Fruit fly (Drosophila melanogaster) whole organism, embryonic: ENCODE results near the gene dysf.
A peak's percentile ranks its signal among the peaks of the same experiment; 100 is the strongest.

Experiments
- Abd-B ChIP-seq: fragments of 200-800 bp; sonication (Bioruptor generic); optimal IDR thresholded peaks from 2 replicates; lab custom pipeline; 2018; ENCODE audit warnings: missing biosample characterization, mild to moderate bottlenecking, missing genetic modification characterization, moderate library complexity
- Atf6 ChIP-seq: fragments of 200-800 bp; sonication (Bioruptor generic); IDR thresholded peaks from 2 replicates; pipeline ENCODE4 v1.3.6; 2022; ENCODE audit warnings: missing biosample characterization, missing genetic modification characterization
- Awh ChIP-seq: fragments of 200-800 bp; sonication (Bioruptor generic); IDR thresholded peaks from 2 replicates; pipeline ENCODE4, ENCODE4 v1.3.6; 2022; ENCODE audit warnings: missing biosample characterization, missing genetic modification characterization
- Bdp1 ChIP-seq: fragments of 200-800 bp; sonication (Bioruptor generic); optimal IDR thresholded peaks from 3 replicates; lab custom pipeline; 2016; ENCODE audit warnings: missing biosample characterization, missing genetic modification characterization
- CG11695 ChIP-seq: fragments of 200-800 bp; sonication (Bioruptor generic); IDR thresholded peaks from 3 replicates; pipeline ENCODE4 v1.3.6; 2022; ENCODE audit warnings: missing biosample characterization, missing genetic modification characterization
- CG11723 ChIP-seq: fragments of 200-800 bp; sonication (Bioruptor generic); optimal IDR thresholded peaks from 2 replicates; lab custom pipeline; 2017; ENCODE audit warnings: missing biosample characterization, mild to moderate bottlenecking, missing genetic modification characterization
- CG1233 ChIP-seq: fragments of 200-800 bp; sonication (Bioruptor generic); optimal IDR thresholded peaks from 4 replicates; lab custom pipeline; 2018; ENCODE audit warnings: missing biosample characterization, mild to moderate bottlenecking, missing genetic modification characterization
- CG12769 ChIP-seq: fragments of 200-800 bp; sonication (Bioruptor generic); optimal IDR thresholded peaks from 2 replicates; lab custom pipeline; 2019; ENCODE audit warnings: missing biosample characterization, mild to moderate bottlenecking, missing genetic modification characterization, moderate library complexity
- CG14014 ChIP-seq: fragments of 200-800 bp; sonication (Bioruptor generic); IDR thresholded peaks from 2 replicates; pipeline ENCODE4 v1.3.6; 2022; ENCODE audit warnings: missing biosample characterization, missing genetic modification characterization
- CG14710 ChIP-seq: fragments of 200-800 bp; sonication (Bioruptor generic); optimal IDR thresholded peaks from 3 replicates; lab custom pipeline; 2019; ENCODE audit warnings: missing biosample characterization, mild to moderate bottlenecking, missing genetic modification characterization, moderate library complexity
- CG1647 ChIP-seq: fragments of 200-800 bp; sonication (Bioruptor generic); optimal IDR thresholded peaks from 3 replicates; lab custom pipeline; 2016; ENCODE audit warnings: missing biosample characterization, missing genetic modification characterization
- CG16779 ChIP-seq: fragments of 200-800 bp; sonication (Bioruptor generic); IDR thresholded peaks from 2 replicates; pipeline ENCODE4 v1.3.6; 2022; ENCODE audit warnings: missing biosample characterization, missing genetic modification characterization
- CG17328 ChIP-seq: fragments of 200-800 bp; sonication (Bioruptor generic); IDR thresholded peaks from 2 replicates; pipeline ENCODE4 v1.3.6; 2022; ENCODE audit warnings: missing biosample characterization, missing genetic modification characterization
- CG17385 ChIP-seq: fragments of 200-800 bp; sonication (Bioruptor generic); optimal IDR thresholded peaks from 3 replicates; lab custom pipeline; 2018; ENCODE audit warnings: missing biosample characterization, mild to moderate bottlenecking, missing genetic modification characterization
- CG33557 ChIP-seq: fragments of 200-800 bp; sonication (Bioruptor generic); optimal IDR thresholded peaks from 2 replicates; lab custom pipeline; 2019; ENCODE audit warnings: missing biosample characterization, mild to moderate bottlenecking, missing genetic modification characterization, moderate library complexity
- CG3407 ChIP-seq: fragments of 200-800 bp; sonication (Bioruptor generic); optimal IDR thresholded peaks from 2 replicates; lab custom pipeline; 2018; ENCODE audit warnings: missing biosample characterization, mild to moderate bottlenecking, missing genetic modification characterization
- CG34224 ChIP-seq: fragments of 200-800 bp; sonication (Bioruptor generic); IDR thresholded peaks from 3 replicates; pipeline ENCODE4 v1.3.6; 2022; ENCODE audit warnings: missing biosample characterization, missing genetic modification characterization; ENCODE audit not compliant: partially characterized antibody
- CG34376 ChIP-seq: fragments of 200-800 bp; sonication (Bioruptor generic); optimal IDR thresholded peaks from 2 replicates; lab custom pipeline; 2018; ENCODE audit warnings: missing biosample characterization, mild to moderate bottlenecking, missing genetic modification characterization
- CG3995 ChIP-seq: fragments of 200-800 bp; sonication (Bioruptor generic); optimal IDR thresholded peaks from 3 replicates; lab custom pipeline; 2016; ENCODE audit warnings: missing biosample characterization, missing genetic modification characterization
- CG4617 ChIP-seq: fragments of 200-800 bp; sonication (Bioruptor generic); optimal IDR thresholded peaks from 3 replicates; lab custom pipeline; 2016; ENCODE audit warnings: missing biosample characterization, missing genetic modification characterization, borderline replicate concordance
- CG6689 ChIP-seq: fragments of 200-800 bp; sonication (Bioruptor generic); IDR thresholded peaks from 2 replicates; pipeline ENCODE4 v1.3.6; 2022; ENCODE audit warnings: missing biosample characterization, missing genetic modification characterization
- CG6765 ChIP-seq: fragments of 200-800 bp; sonication (Bioruptor generic); optimal IDR thresholded peaks from 3 replicates; lab custom pipeline; 2017; ENCODE audit warnings: missing biosample characterization, mild to moderate bottlenecking, missing genetic modification characterization
- CG6791 ChIP-seq: fragments of 200-800 bp; sonication (Bioruptor generic); IDR thresholded peaks from 3 replicates; pipeline ENCODE4 v1.3.6; 2022; ENCODE audit warnings: missing biosample characterization, missing genetic modification characterization; ENCODE audit not compliant: partially characterized antibody
- CG9817 ChIP-seq: fragments of 200-800 bp; sonication (Bioruptor generic); optimal IDR thresholded peaks from 2 replicates; lab custom pipeline; 2018; ENCODE audit warnings: missing biosample characterization, mild to moderate bottlenecking, missing genetic modification characterization, moderate library complexity
- CrebB ChIP-seq: fragments of 200-800 bp; sonication (Bioruptor generic); optimal IDR thresholded peaks from 3 replicates; lab custom pipeline; 2018; ENCODE audit warnings: missing biosample characterization, mild to moderate bottlenecking, missing genetic modification characterization
- Dll ChIP-seq: fragments of 200-800 bp; sonication (Bioruptor generic); IDR thresholded peaks from 4 replicates; pipeline ENCODE4 v1.3.6; 2022; ENCODE audit warnings: missing biosample characterization, missing genetic modification characterization; ENCODE audit not compliant: partially characterized antibody
- Doc2 ChIP-seq: fragments of 200-800 bp; sonication (Bioruptor generic); IDR thresholded peaks from 2 replicates; pipeline ENCODE4 v1.3.6; 2022; ENCODE audit warnings: missing biosample characterization, missing genetic modification characterization
- H15 ChIP-seq: fragments of 200-800 bp; sonication (Bioruptor generic); IDR thresholded peaks from 3 replicates; pipeline ENCODE4 v1.3.6; 2022; ENCODE audit warnings: missing biosample characterization, missing genetic modification characterization
- HHEX ChIP-seq: fragments of 200-800 bp; sonication (Bioruptor generic); optimal IDR thresholded peaks from 3 replicates; lab custom pipeline; 2017; ENCODE audit warnings: missing biosample characterization, mild to moderate bottlenecking, missing genetic modification characterization, missing genetic modification reagents
- Hand ChIP-seq: fragments of 200-800 bp; sonication (Bioruptor generic); optimal IDR thresholded peaks from 2 replicates; lab custom pipeline; 2017; ENCODE audit warnings: mild to moderate bottlenecking, missing biosample characterization, missing genetic modification reagents, missing genetic modification characterization
- Hr3 ChIP-seq: fragments of 200-800 bp; sonication (Bioruptor generic); optimal IDR thresholded peaks from 3 replicates; lab custom pipeline; 2016; ENCODE audit warnings: missing biosample characterization, missing genetic modification characterization
- Kr ChIP-seq: fragments of 200-800 bp; sonication (Bioruptor generic); optimal IDR thresholded peaks from 2 replicates; lab custom pipeline; 2017; ENCODE audit warnings: missing biosample characterization, mild to moderate bottlenecking, missing genetic modification characterization
- Neu2 ChIP-seq: fragments of 200-800 bp; sonication (Bioruptor generic); optimal IDR thresholded peaks from 3 replicates; lab custom pipeline; 2016; ENCODE audit warnings: missing biosample characterization, missing genetic modification characterization, borderline replicate concordance
- Nf-YC ChIP-seq: fragments of 200-800 bp; optimal IDR thresholded peaks from 3 replicates; lab custom pipeline; 2019; ENCODE audit warnings: missing biosample characterization, mild to moderate bottlenecking, missing genetic modification characterization, moderate library complexity
- Poxn ChIP-seq: fragments of 200-800 bp; sonication (Bioruptor generic); IDR thresholded peaks from 2 replicates; pipeline ENCODE4 v1.3.6; 2022; ENCODE audit warnings: missing biosample characterization, missing genetic modification characterization
- ase ChIP-seq: fragments of 200-800 bp; sonication (Bioruptor generic); IDR thresholded peaks from 3 replicates; pipeline ENCODE4 v1.3.6; 2022; ENCODE audit warnings: missing biosample characterization, missing genetic modification characterization
- br ChIP-seq: fragments of >200 bp; optimal IDR thresholded peaks from 2 replicates; lab custom pipeline; 2017
- ci ChIP-seq: fragments of 200-800 bp; sonication (Bioruptor generic); IDR thresholded peaks from 3 replicates; pipeline ENCODE4 v1.3.6; 2022; ENCODE audit warnings: missing biosample characterization, missing genetic modification characterization
- ewg ChIP-seq: fragments of 200-800 bp; sonication (Bioruptor generic); optimal IDR thresholded peaks from 3 replicates; lab custom pipeline; 2017; ENCODE audit warnings: mild to moderate bottlenecking, missing biosample characterization, missing genetic modification reagents, missing genetic modification characterization
- eyg ChIP-seq: fragments of 200-800 bp; sonication (Bioruptor generic); optimal IDR thresholded peaks from 3 replicates; lab custom pipeline; 2016; ENCODE audit warnings: missing biosample characterization, missing genetic modification characterization
- gcm2 ChIP-seq: fragments of 200-800 bp; sonication (Bioruptor generic); optimal IDR thresholded peaks from 2 replicates; lab custom pipeline; 2016; ENCODE audit warnings: missing biosample characterization, missing genetic modification characterization
- gfzf ChIP-seq: fragments of 200-800 bp; sonication (Bioruptor generic); optimal IDR thresholded peaks from 2 replicates; lab custom pipeline; 2016; ENCODE audit warnings: missing biosample characterization, mild to moderate bottlenecking, missing genetic modification characterization, moderate library complexity
- gro ChIP-seq: fragments of 200-800 bp; sonication (Bioruptor generic); optimal IDR thresholded peaks from 2 replicates; lab custom pipeline; 2016; ENCODE audit warnings: missing biosample characterization, missing genetic modification characterization
- ham ChIP-seq: fragments of 200-800 bp; sonication (Bioruptor generic); IDR thresholded peaks from 2 replicates; pipeline ENCODE4 v1.3.6; 2022; ENCODE audit warnings: missing biosample characterization, missing genetic modification characterization
- kay ChIP-seq: fragments of 200-800 bp; sonication (Bioruptor generic); optimal IDR thresholded peaks from 2 replicates; lab custom pipeline; 2016; ENCODE audit warnings: missing biosample characterization, missing genetic modification characterization
- row ChIP-seq: fragments of 200-800 bp; sonication (Bioruptor generic); IDR thresholded peaks from 3 replicates; pipeline ENCODE4 v1.3.6; 2022; ENCODE audit warnings: missing biosample characterization, missing genetic modification characterization
- slp2 ChIP-seq: fragments of 200-800 bp; sonication (Bioruptor generic); optimal IDR thresholded peaks from 2 replicates; lab custom pipeline; 2016; ENCODE audit warnings: missing biosample characterization, missing genetic modification characterization
- wor ChIP-seq: fragments of 200-800 bp; sonication (Bioruptor generic); IDR thresholded peaks from 2 replicates; pipeline ENCODE4 v1.3.6; 2022; ENCODE audit warnings: missing biosample characterization, missing genetic modification characterization
- zf30C ChIP-seq: fragments of 200-800 bp; sonication (Bioruptor generic); optimal IDR thresholded peaks from 3 replicates; lab custom pipeline; 2018; ENCODE audit warnings: missing biosample characterization, mild to moderate bottlenecking, missing genetic modification characterization

The dysf gene

dm6 chr3R:26042131-26042885 lies 56.2 kb downstream of the dysf start (continued):
- TF ChIP-seq Poxn (peak; percentile 90), CG6791 (GFP tag; lab: Robert Waterston, UW) (no peak), ci (GFP tag; lab: Robert Waterston, UW) (peak; percentile 98), Bdp1 (GFP tag; lab: Kevin White, UChicago) (peak; percentile 91), CG34376 (GFP tag; lab: Kevin White, UChicago) (peak; percentile 69), Awh (GFP tag; lab: Robert Waterston, UW) (peak; percentile 96), CG11695 (peak; percentile 96), CG6689 (GFP tag; lab: Robert Waterston, UW) (peak; percentile 96), ham (GFP tag; lab: Robert Waterston, UW) (peak; percentile 89), Abd-B (GFP tag; lab: Kevin White, UChicago) (peak; percentile 97), CG1233 (GFP tag; lab: Kevin White, UChicago) (peak; percentile 94), CG33557 (GFP tag; lab: Kevin White, UChicago) (peak; percentile 75), Nf-YC (peak; percentile 76), slp2 (GFP tag; lab: Kevin White, UChicago) (peak; percentile 97), CG1647 (GFP tag; lab: Kevin White, UChicago) (peak; percentile 96), CG34224 (GFP tag; lab: Robert Waterston, UW) (no peak; the same call in 2 of the 3 replicates), CG4617 (peak; percentile 97), CG3995 (GFP tag; lab: Kevin White, UChicago) (peak; percentile 83), row (GFP tag; lab: Robert Waterston, UW) (peak; percentile 97), CG9817 (tag; lab: Kevin White, UChicago) (peak; percentile 93), gcm2 (GFP tag; lab: Kevin White, UChicago) (peak; percentile 94), CG17385 (GFP tag; lab: Kevin White, UChicago) (peak; percentile 93), H15 (GFP tag; lab: Robert Waterston, UW) (peak; percentile 97), CG12769 (tag; lab: Kevin White, UChicago) (peak; percentile 97), Hand (GFP tag; lab: Kevin White, UChicago) (peak; percentile 86), kay (GFP tag; lab: Kevin White, UChicago) (peak; percentile 90), Kr (GFP tag; lab: Kevin White, UChicago) (peak; percentile 53), Hr3 (GFP tag; lab: Kevin White, UChicago) (peak; percentile 94), CG3407 (GFP tag; lab: Kevin White, UChicago) (peak; percentile 94), br (no peak), zf30C (GFP tag; lab: Kevin White, UChicago) (no peak), CG14710 (tag; lab: Kevin White, UChicago) (peak; percentile 92), CrebB (tag; lab: Kevin White, UChicago) (peak; percentile 90), Neu2 (GFP tag; lab: Kevin White, UChicago) (peak; percentile 77), Dll (GFP tag; lab: Robert Waterston, UW) (0 out of 4 replicates have a peak, but pooled peaks have one; percentile 2), wor (peak; percentile 95), eyg (GFP tag; lab: Kevin White, UChicago) (peak; percentile 96), CG16779 (GFP tag; lab: Robert Waterston, UW) (peak; percentile 91), CG14014 (GFP tag; lab: Robert Waterston, UW) (peak; percentile 97), ewg (GFP tag; lab: Kevin White, UChicago) (peak; percentile 93), gfzf (GFP tag; lab: Kevin White, UChicago) (peak; percentile 15), Atf6 (GFP tag; lab: Robert Waterston, UW) (peak; percentile 96), CG17328 (GFP tag; lab: Robert Waterston, UW) (peak; percentile 98), CG11723 (GFP tag; lab: Kevin White, UChicago) (peak; percentile 93), CG6765 (GFP tag; lab: Kevin White, UChicago) (peak; percentile 92), gro (peak; percentile 99), ase (GFP tag; lab: Robert Waterston, UW) (peak; percentile 97), HHEX (GFP tag; lab: Kevin White, UChicago) (peak; percentile 96), Doc2 (peak; percentile 84)
